Worm (Caenorhabditis elegans): ENCODE results near the gene str-123.

The str-123 gene

ce11 chrX:12759642-12760041 is 30.5 kb upstream of the str-123 start:
- no peak for TF ChIP-seq npax-4 (tag; optimal IDR thresholded peaks at IDR 0.05)
- TF ChIP-seq pqm-1 (tag; optimal IDR thresholded peaks at IDR 0.05) = no peak
- TF ChIP-seq eyg-1 (tag; optimal IDR thresholded peaks at IDR 0.05) = no peak
- no peak for TF ChIP-seq dve-1 (tag; optimal IDR thresholded peaks at IDR 0.05)
- TF ChIP-seq rnt-1 (tag; optimal IDR thresholded peaks at IDR 0.05) = no peak
- TF ChIP-seq lim-6 (tag; optimal IDR thresholded peaks at IDR 0.05) = no peak
- no peak for TF ChIP-seq hlh-15 (tag; optimal IDR thresholded peaks at IDR 0.05)
- TF ChIP-seq elt-2 (tag; optimal IDR thresholded peaks at IDR 0.05) = peak; percentile 40

- TF ChIP-seq che-1 (tag; optimal IDR thresholded peaks at IDR 0.05) = no peak
- no peak for TF ChIP-seq hlh-15 (tag; optimal IDR thresholded peaks at IDR 0.05)
- TF ChIP-seq ceh-18 (tag; optimal IDR thresholded peaks at IDR 0.05) = no peak
- TF ChIP-seq ceh-45 (GFP tag; IDR thresholded peaks at IDR 0.05) = no peak
- TF ChIP-seq nhr-232 (tag; optimal IDR thresholded peaks at IDR 0.05) = no peak
- TF ChIP-seq ceh-48 (tag; optimal IDR thresholded peaks at IDR 0.05) = no peak
- no peak for TF ChIP-seq pax-1 (tag; optimal IDR thresholded peaks at IDR 0.05)
- TF ChIP-seq hlh-30 (tag; optimal IDR thresholded peaks at IDR 0.05; ENCODE audit: insufficient read depth) = no peak
- no peak for TF ChIP-seq elt-4 (tag; optimal IDR thresholded peaks at IDR 0.05)
- no peak for TF ChIP-seq T23F11.4 (GFP tag; optimal IDR thresholded peaks at IDR 0.05)
- no peak for TF ChIP-seq rnt-1 (tag; optimal IDR thresholded peaks at IDR 0.05)
- no peak for TF ChIP-seq ceh-2 (tag; optimal IDR thresholded peaks at IDR 0.05)
- TF ChIP-seq hlh-8 (tag; optimal IDR thresholded peaks at IDR 0.05) = no peak
- TF ChIP-seq unc-42 (tag; optimal IDR thresholded peaks at IDR 0.05) = no peak
- TF ChIP-seq ceh-24 (tag; optimal IDR thresholded peaks at IDR 0.05) = no peak
- TF ChIP-seq unc-3 (GFP tag; conservative IDR thresholded peaks at IDR 0.05) = no peak
- no peak for TF ChIP-seq unc-3 (tag; optimal IDR thresholded peaks at IDR 0.05)
These were observed 28.8 kb upstream of the str-123 start for ce11 chrX:12761295-12761775.

- no peak for TF ChIP-seq ceh-19 (GFP tag; optimal IDR thresholded peaks at IDR 0.05)
- TF ChIP-seq syd-9 (tag; optimal IDR thresholded peaks at IDR 0.05) = no peak
- no peak for TF ChIP-seq F13H6.1 (tag; optimal IDR thresholded peaks at IDR 0.05)
- no peak for TF ChIP-seq unc-3 (GFP tag; conservative IDR thresholded peaks at IDR 0.05)
- no peak for TF ChIP-seq unc-3 (tag; optimal IDR thresholded peaks at IDR 0.05)
- TF ChIP-seq zip-5 (tag; optimal IDR thresholded peaks at IDR 0.05) = no peak
- no peak for TF ChIP-seq sdc-2 (tag; optimal IDR thresholded peaks at IDR 0.05)
- TF ChIP-seq ceh-45 (GFP tag; IDR thresholded peaks at IDR 0.05) = no peak
- TF ChIP-seq fkh-10 (GFP tag; optimal IDR thresholded peaks at IDR 0.05) = no peak
- no peak for TF ChIP-seq tbx-2 (tag; optimal IDR thresholded peaks at IDR 0.05)
- no peak for TF ChIP-seq ceh-30 (tag; optimal IDR thresholded peaks at IDR 0.05)
- no peak for TF ChIP-seq lin-11 (tag; optimal IDR thresholded peaks at IDR 0.05)
- no peak for TF ChIP-seq ceh-31 (tag; optimal IDR thresholded peaks at IDR 0.05)
- no peak for TF ChIP-seq mec-3 (tag; optimal IDR thresholded peaks at IDR 0.05; ENCODE audit: borderline replicate concordance)
These were observed 28.4 kb upstream of the str-123 start, which contains the start of gene cept-1 for ce11 chrX:12761778-12762177. TSS of gene cept-1 (plus strand) at chrX:12762078.

- TF ChIP-seq ceh-14 (tag; optimal IDR thresholded peaks at IDR 0.05) (no peak), unc-55 (GFP tag; optimal IDR thresholded peaks at IDR 0.05) (no peak), npax-4 (tag; optimal IDR thresholded peaks at IDR 0.05) (no peak), pat-9 (tag; optimal IDR thresholded peaks at IDR 0.05) (no peak), unc-3 (GFP tag; conservative IDR thresholded peaks at IDR 0.05) (no peak), unc-3 (tag; optimal IDR thresholded peaks at IDR 0.05) (no peak), pax-1 (tag; optimal IDR thresholded peaks at IDR 0.05) (no peak), fkh-6 (tag; optimal IDR thresholded peaks at IDR 0.05) (no peak), nfya-1 (tag; optimal IDR thresholded peaks at IDR 0.05) (no peak), ceh-19 (GFP tag; optimal IDR thresholded peaks at IDR 0.05) (no peak), tbx-7 (tag; optimal IDR thresholded peaks at IDR 0.05) (no peak), ceh-34 (tag; optimal IDR thresholded peaks at IDR 0.05) (no peak), pros-1 (tag; optimal IDR thresholded peaks at IDR 0.05) (no peak), sox-2 (GFP tag; IDR thresholded peaks at IDR 0.05) (no peak)
These were observed 26.1 kb upstream of the str-123 start for ce11 chrX:12764009-12764408.
